Fruit fly (Drosophila melanogaster): Measurements from ENCODE around the gene Idgf2.

- no peak for TF ChIP-seq CG32121 (GFP tag; IDR thresholded peaks at IDR 0.05)
- TF ChIP-seq CG12605 (GFP tag; IDR thresholded peaks at IDR 0.05), result no peak
- TF ChIP-seq CG9948 (tag; optimal IDR thresholded peaks at IDR 0.05), result no peak
- no peak for TF ChIP-seq gl (tag; optimal IDR thresholded peaks at IDR 0.05)
- no peak for TF ChIP-seq CG34367 (tag; optimal IDR thresholded peaks at IDR 0.05)
- TF ChIP-seq Pif1B (GFP tag; optimal IDR thresholded peaks at IDR 0.05), result no peak
- TF ChIP-seq fd96Ca (GFP tag; IDR thresholded peaks at IDR 0.05), result no peak
- TF ChIP-seq CG15710 (tag; optimal IDR thresholded peaks at IDR 0.05), result no peak
- TF ChIP-seq CG17806 (tag; optimal IDR thresholded peaks at IDR 0.05), result no peak
- TF ChIP-seq CG8301 (tag; optimal IDR thresholded peaks at IDR 0.05), result no peak
- TF ChIP-seq CG14655 (GFP tag; optimal IDR thresholded peaks at IDR 0.05), result no peak
- TF ChIP-seq CG4496 (GFP tag; IDR thresholded peaks at IDR 0.05), result no peak
- TF ChIP-seq Ets98B (GFP tag; IDR thresholded peaks at IDR 0.05), result no peak
Measured at dm6 chr2L:16397517-16397916, 49.6 kb upstream of the Idgf2 start.
